Fruit fly (Drosophila melanogaster): ENCODE results near the gene slou.

- TF ChIP-seq CG8478 (optimal IDR thresholded peaks at IDR 0.05): no peak
- no peak for TF ChIP-seq CTCF (optimal IDR thresholded peaks at IDR 0.05)
Measured at dm6 chr3R:21602688-21603031, 45.7 kb upstream of the slou start.
